Worm (Caenorhabditis elegans) whole organism, mixed stage, embryonic: ENCODE measurements around the gene srg-61.

ENCODE experiments used
- M03D4.4 ChIP-seq: sonication (generic microtip); optimal IDR thresholded peaks from 2 replicates; lab custom pipeline; 2017; ENCODE audit warnings: mild to moderate bottlenecking, missing genetic modification characterization, missing compliant biosample characterization
- bed-3 ChIP-seq: fragments of 200-800 bp; sonication (Bioruptor generic); optimal IDR thresholded peaks from 3 replicates; lab custom pipeline; 2018; ENCODE audit warnings: mild to moderate bottlenecking, missing genetic modification characterization, moderate library complexity, missing compliant biosample characterization
- blmp-1 ChIP-seq: fragments of 150-350 bp; optimal IDR thresholded peaks from 2 replicates; lab custom pipeline; 2014; ENCODE audit warnings: missing biosample characterization, missing genetic modification characterization
- ceh-39 ChIP-seq: fragments of 150-350 bp; optimal IDR thresholded peaks from 2 replicates; lab custom pipeline; 2014; ENCODE audit warnings: missing biosample characterization, missing genetic modification characterization
- ceh-43 ChIP-seq: fragments of 200-800 bp; sonication (Bioruptor generic); optimal IDR thresholded peaks from 2 replicates; lab custom pipeline; 2018; ENCODE audit warnings: mild to moderate bottlenecking, missing genetic modification characterization, moderate library complexity, missing compliant biosample characterization
- ceh-83 ChIP-seq: fragments of 200-800 bp; sonication (Bioruptor generic); optimal IDR thresholded peaks from 2 replicates; lab custom pipeline; 2018; ENCODE audit warnings: mild to moderate bottlenecking, missing genetic modification characterization, missing compliant biosample characterization
- ces-1 ChIP-seq: fragments of 150-350 bp; optimal IDR thresholded peaks from 2 replicates; lab custom pipeline; 2014; ENCODE audit warnings: missing biosample characterization, missing genetic modification reagents, missing genetic modification characterization
- cnd-1 ChIP-seq: fragments of 200-800 bp; sonication (Bioruptor generic); optimal IDR thresholded peaks from 2 replicates; lab custom pipeline; 2018; ENCODE audit warnings: mild to moderate bottlenecking, missing genetic modification characterization, missing compliant biosample characterization
- drap-1 ChIP-seq: fragments of 200-800 bp; sonication (Bioruptor generic); optimal IDR thresholded peaks from 3 replicates; lab custom pipeline; 2018; ENCODE audit warnings: mild to moderate bottlenecking, missing genetic modification characterization, missing compliant biosample characterization
- elt-1 ChIP-seq: sonication (generic microtip); optimal IDR thresholded peaks from 2 replicates; lab custom pipeline; 2017; ENCODE audit warnings: missing genetic modification characterization, mild to moderate bottlenecking, missing compliant biosample characterization, antibody characterized with exemption, moderate library complexity, borderline replicate concordance; ENCODE audit not compliant: insufficient read depth
- elt-3 ChIP-seq: fragments of 150-350 bp; optimal IDR thresholded peaks from 2 replicates; lab custom pipeline; 2014; ENCODE audit warnings: missing biosample characterization, missing genetic modification characterization
- flh-1 ChIP-seq: fragments of 200-800 bp; sonication (Bioruptor generic); optimal IDR thresholded peaks from 2 replicates; lab custom pipeline; 2018; ENCODE audit warnings: mild to moderate bottlenecking, missing genetic modification characterization, moderate library complexity, missing compliant biosample characterization
- ham-2 ChIP-seq: fragments of 200-800 bp; sonication (Bioruptor generic); optimal IDR thresholded peaks from 2 replicates; lab custom pipeline; 2018; ENCODE audit warnings: mild to moderate bottlenecking, missing genetic modification characterization, missing compliant biosample characterization
- lin-13 ChIP-seq: fragments of 150-350 bp; optimal IDR thresholded peaks from 2 replicates; lab custom pipeline; 2014; ENCODE audit warnings: missing biosample characterization, missing genetic modification characterization
- lin-32 ChIP-seq: fragments of 200-800 bp; sonication (Bioruptor generic); optimal IDR thresholded peaks from 2 replicates; lab custom pipeline; 2018; ENCODE audit warnings: mild to moderate bottlenecking, missing genetic modification characterization, missing compliant biosample characterization
- lsy-2 ChIP-seq: fragments of 150-350 bp; optimal IDR thresholded peaks from 2 replicates; lab custom pipeline; 2014; ENCODE audit warnings: missing biosample characterization, missing genetic modification characterization
- mep-1 ChIP-seq: fragments of 150-350 bp; optimal IDR thresholded peaks from 2 replicates; lab custom pipeline; 2017; ENCODE audit warnings: missing biosample characterization, missing genetic modification reagents, missing genetic modification characterization, inconsistent platforms
- mls-2 ChIP-seq: sonication (generic microtip); optimal IDR thresholded peaks from 2 replicates; lab custom pipeline; 2016; ENCODE audit warnings: mild to moderate bottlenecking, missing genetic modification characterization, moderate library complexity, missing compliant biosample characterization
- nhr-12 ChIP-seq: fragments of 150-350 bp; optimal IDR thresholded peaks from 2 replicates; lab custom pipeline; 2014; ENCODE audit warnings: missing biosample characterization, missing genetic modification characterization
- nhr-2 ChIP-seq: fragments of 150-350 bp; optimal IDR thresholded peaks from 2 replicates; lab custom pipeline; 2014; ENCODE audit warnings: missing biosample characterization, missing genetic modification characterization
- nhr-237 ChIP-seq: fragments of 150-350 bp; optimal IDR thresholded peaks from 2 replicates; lab custom pipeline; 2014; ENCODE audit warnings: missing biosample characterization, missing genetic modification characterization
- nhr-28 ChIP-seq: fragments of 150-350 bp; optimal IDR thresholded peaks from 2 replicates; lab custom pipeline; 2014; ENCODE audit warnings: missing biosample characterization, missing genetic modification characterization
- nhr-76 ChIP-seq: sonication (generic microtip); optimal IDR thresholded peaks from 2 replicates; lab custom pipeline; 2017; ENCODE audit warnings: missing biosample characterization, missing genetic modification characterization
- pha-4 ChIP-seq: fragments of 150-350 bp; optimal IDR thresholded peaks from 2 replicates; lab custom pipeline; 2018; ENCODE audit warnings: missing biosample characterization, missing genetic modification reagents, missing genetic modification characterization
- sem-2 ChIP-seq: fragments of 200-800 bp; sonication (Bioruptor generic); optimal IDR thresholded peaks from 2 replicates; lab custom pipeline; 2018; ENCODE audit warnings: mild to moderate bottlenecking, missing genetic modification characterization, missing compliant biosample characterization
- snpc-4 ChIP-seq: fragments of 150-350 bp; optimal IDR thresholded peaks from 2 replicates; lab custom pipeline; 2014; ENCODE audit warnings: missing biosample characterization, missing genetic modification characterization
- sptf-1 ChIP-seq: sonication (generic microtip); optimal IDR thresholded peaks from 2 replicates; lab custom pipeline; 2017; ENCODE audit warnings: mild to moderate bottlenecking, missing genetic modification characterization, moderate library complexity, missing compliant biosample characterization
- tbx-8 ChIP-seq: fragments of 200-800 bp; sonication (Bioruptor generic); optimal IDR thresholded peaks from 2 replicates; lab custom pipeline; 2018; ENCODE audit warnings: mild to moderate bottlenecking, missing genetic modification characterization, moderate library complexity, missing compliant biosample characterization
- unc-120 ChIP-seq: sonication (generic microtip); optimal IDR thresholded peaks from 2 replicates; lab custom pipeline; 2017; ENCODE audit warnings: missing genetic modification characterization, missing compliant biosample characterization; ENCODE audit not compliant: poor library complexity, severe bottlenecking
- unc-39 ChIP-seq: fragments of 150-350 bp; optimal IDR thresholded peaks from 2 replicates; lab custom pipeline; 2014; ENCODE audit warnings: missing biosample characterization, missing genetic modification characterization
- unc-62 ChIP-seq: fragments of 150-350 bp; optimal IDR thresholded peaks from 2 replicates; lab custom pipeline; 2014; ENCODE audit warnings: missing biosample characterization, missing genetic modification reagents, missing genetic modification characterization
- zip-8 ChIP-seq: fragments of 150-350 bp; optimal IDR thresholded peaks from 2 replicates; lab custom pipeline; 2014; ENCODE audit warnings: missing biosample characterization, missing genetic modification characterization

The srg-61 gene

ce11 chrV:2706379-2706778, 33.7 kb downstream of the srg-61 start:
- no peak for TF ChIP-seq lsy-2 (tag; lab: Kevin White, UChicago)
- TF ChIP-seq unc-120 = no peak
- TF ChIP-seq nhr-2 (tag; lab: Kevin White, UChicago) = no peak
- TF ChIP-seq lin-13 (tag; lab: Kevin White, UChicago) = no peak
- TF ChIP-seq ceh-83 (GFP tag; lab: Kevin White, UChicago) = no peak
- TF ChIP-seq drap-1 = no peak
- no peak for TF ChIP-seq elt-1 (tag; lab: Kevin White, UChicago)
- no peak for TF ChIP-seq nhr-237 (tag; lab: Kevin White, UChicago)
- no peak for TF ChIP-seq elt-3
- no peak for TF ChIP-seq unc-62 (GFP tag; lab: Kevin White, UChicago)
- no peak for TF ChIP-seq pha-4
- TF ChIP-seq M03D4.4 (tag; lab: Kevin White, UChicago) = no peak
- no peak for TF ChIP-seq nhr-76 (tag; lab: Kevin White, UChicago)
- no peak for TF ChIP-seq ceh-43 (GFP tag; lab: Kevin White, UChicago)

ce11 chrV:2703299-2703698, 36.8 kb downstream of the srg-61 start:
- TF ChIP-seq lsy-2 (tag; lab: Kevin White, UChicago) (no peak), unc-120 (no peak), snpc-4 (tag; lab: Kevin White, UChicago) (no peak), ham-2 (no peak), unc-62 (GFP tag; lab: Kevin White, UChicago) (no peak)

- TF ChIP-seq bed-3 (GFP tag; lab: Kevin White, UChicago) (no peak), ceh-43 (GFP tag; lab: Kevin White, UChicago) (no peak), nhr-12 (tag; lab: Kevin White, UChicago) (no peak), nhr-2 (tag; lab: Kevin White, UChicago) (no peak), elt-1 (tag; lab: Kevin White, UChicago) (no peak), lin-13 (tag; lab: Kevin White, UChicago) (no peak), nhr-76 (tag; lab: Kevin White, UChicago) (no peak), zip-8 (tag; lab: Kevin White, UChicago) (no peak), flh-1 (GFP tag; lab: Kevin White, UChicago) (no peak), mls-2 (no peak), nhr-28 (no peak), tbx-8 (no peak), sem-2 (GFP tag; lab: Kevin White, UChicago) (no peak)
- TF ChIP-seq, all 35 proteins: peak for 0
These were observed 37.2 kb downstream of the srg-61 start for ce11 chrV:2702883-2703282.

ce11 chrV:2698826-2699225, 41.3 kb downstream of the srg-61 start, which contains the start of gene nuo-5:
Gene nuo-5 (plus strand): TSS chrV:2698972.
- TF ChIP-seq nhr-2 (tag; lab: Kevin White, UChicago) = no peak
- TF ChIP-seq unc-39 (tag; lab: Kevin White, UChicago) = no peak
- TF ChIP-seq ces-1 (GFP tag; lab: Kevin White, UChicago) = no peak
- TF ChIP-seq mls-2 = no peak
- no peak for TF ChIP-seq sptf-1 (tag; lab: Kevin White, UChicago)
- TF ChIP-seq ceh-39 = no peak
- TF ChIP-seq ceh-43 (GFP tag; lab: Kevin White, UChicago) = no peak
- no peak for TF ChIP-seq cnd-1
- TF ChIP-seq blmp-1 = no peak
- TF ChIP-seq elt-3 = no peak
- no peak for TF ChIP-seq tbx-8
- no peak for TF ChIP-seq pha-4
- TF ChIP-seq bed-3 (GFP tag; lab: Kevin White, UChicago) = no peak
- TF ChIP-seq zip-8 (tag; lab: Kevin White, UChicago) = no peak

ce11 chrV:2697693-2698092, 42.4 kb downstream of the srg-61 start:
- peak; percentile 27 for TF ChIP-seq sptf-1 (tag; lab: Kevin White, UChicago)
- no peak for TF ChIP-seq nhr-28

ce11 chrV:2695935-2696334, 44.2 kb downstream of the srg-61 start, which contains the start of gene Y45G12B.3:
Gene Y45G12B.3 (minus strand): TSS chrV:2696254.
- TF ChIP-seq sem-2 (GFP tag; lab: Kevin White, UChicago) (no peak), drap-1 (no peak), elt-1 (tag; lab: Kevin White, UChicago) (no peak), lin-32 (GFP tag; lab: Kevin White, UChicago) (no peak), ceh-83 (GFP tag; lab: Kevin White, UChicago) (no peak), mep-1 (no peak), elt-3 (no peak), unc-39 (tag; lab: Kevin White, UChicago) (no peak), ceh-39 (no peak), nhr-12 (tag; lab: Kevin White, UChicago) (no peak)
- TF ChIP-seq, all 35 proteins: peak for 0
